Fruit fly (Drosophila melanogaster) whole organism, prepupa: ENCODE data around the gene CG6937.

Experiments
- Blimp-1 ChIP-seq: fragments of 200-800 bp; sonication (Bioruptor generic); optimal IDR thresholded peaks from 3 replicates; lab custom pipeline; 2017; ENCODE audit warnings: missing biosample characterization, missing genetic modification characterization, mild to moderate bottlenecking, moderate library complexity, missing genetic modification reagents
- CG10631 ChIP-seq: fragments of 200-800 bp; sonication (Bioruptor generic); optimal IDR thresholded peaks from 2 replicates; lab custom pipeline; 2016; ENCODE audit warnings: missing biosample characterization, missing genetic modification characterization
- CG10669 ChIP-seq: fragments of 200-800 bp; sonication (Bioruptor generic); optimal IDR thresholded peaks from 3 replicates; lab custom pipeline; 2018; ENCODE audit warnings: missing biosample characterization, mild to moderate bottlenecking, missing genetic modification characterization, moderate library complexity
- CG11294 ChIP-seq: fragments of 200-800 bp; sonication (Bioruptor generic); IDR thresholded peaks from 2 replicates; pipeline ENCODE4 v1.3.6; 2022; ENCODE audit warnings: missing biosample characterization, missing genetic modification characterization
- Gug ChIP-seq: fragments of 200-800 bp; sonication (Bioruptor generic); IDR thresholded peaks from 2 replicates; pipeline ENCODE4 v1.3.6; 2022; ENCODE audit warnings: missing biosample characterization, missing genetic modification characterization
- Hr4 ChIP-seq: fragments of 200-800 bp; sonication (Bioruptor generic); optimal IDR thresholded peaks from 3 replicates; lab custom pipeline; 2016; ENCODE audit warnings: missing biosample characterization, missing genetic modification characterization
- Lpt ChIP-seq: fragments of 200-800 bp; sonication (Bioruptor generic); optimal IDR thresholded peaks from 3 replicates; lab custom pipeline; 2016; ENCODE audit warnings: missing biosample characterization, missing genetic modification characterization
- OdsH ChIP-seq: fragments of 200-800 bp; sonication (Bioruptor generic); optimal IDR thresholded peaks from 3 replicates; lab custom pipeline; 2016; ENCODE audit warnings: missing biosample characterization, missing genetic modification characterization
- eg ChIP-seq: fragments of 200-800 bp; sonication (Bioruptor generic); IDR thresholded peaks from 3 replicates; pipeline ENCODE4 v1.3.6; 2022; ENCODE audit warnings: missing biosample characterization, missing genetic modification characterization

DNA sequence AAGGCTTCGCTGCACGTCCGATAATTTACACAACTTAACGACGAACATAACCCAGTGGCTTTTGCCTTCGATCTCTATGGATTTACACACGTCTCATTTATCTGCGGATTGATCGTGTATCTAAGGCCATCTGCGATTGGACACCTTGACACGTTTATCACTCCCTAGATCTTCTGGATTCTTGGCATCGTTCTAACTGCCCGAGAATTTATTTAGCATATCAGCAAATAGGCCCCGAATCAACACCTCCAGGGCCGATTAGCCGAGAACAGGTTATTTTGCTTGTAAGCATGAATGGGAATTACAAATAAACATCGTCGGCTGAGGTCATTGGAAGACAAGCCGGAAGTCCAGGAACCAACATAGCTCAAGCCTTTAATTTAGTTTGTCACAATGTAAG is 16.1 kb upstream of the CG6937 start:
- no peak for TF ChIP-seq Lpt
- TF ChIP-seq CG11294 (GFP tag; lab: Robert Waterston, UW), result no peak
- TF ChIP-seq CG10631 (GFP tag; lab: Kevin White, UChicago), result no peak
- TF ChIP-seq Hr4 (GFP tag; lab: Kevin White, UChicago), result no peak
- no peak for TF ChIP-seq CG10669 (GFP tag; lab: Kevin White, UChicago)
- TF ChIP-seq Gug (GFP tag; lab: Robert Waterston, UW), result no peak
- TF ChIP-seq OdsH, result no peak
- no peak for TF ChIP-seq eg (GFP tag; lab: Robert Waterston, UW)
- TF ChIP-seq Blimp-1 (GFP tag; lab: Kevin White, UChicago), result no peak
